Worm (Caenorhabditis elegans) whole organism, mixed stage, embryonic: ENCODE measurements around the gene elpc-2.

Experiments
- blmp-1 ChIP-seq: fragments of 150-350 bp; optimal IDR thresholded peaks from 2 replicates; lab custom pipeline; 2014; ENCODE audit warnings: missing biosample characterization, missing genetic modification characterization
- ceh-39 ChIP-seq: fragments of 150-350 bp; optimal IDR thresholded peaks from 2 replicates; lab custom pipeline; 2014; ENCODE audit warnings: missing biosample characterization, missing genetic modification characterization
- ceh-43 ChIP-seq: fragments of 200-800 bp; sonication (Bioruptor generic); optimal IDR thresholded peaks from 2 replicates; lab custom pipeline; 2018; ENCODE audit warnings: mild to moderate bottlenecking, missing genetic modification characterization, moderate library complexity, missing compliant biosample characterization
- ceh-83 ChIP-seq: fragments of 200-800 bp; sonication (Bioruptor generic); optimal IDR thresholded peaks from 2 replicates; lab custom pipeline; 2018; ENCODE audit warnings: mild to moderate bottlenecking, missing genetic modification characterization, missing compliant biosample characterization
- cnd-1 ChIP-seq: fragments of 200-800 bp; sonication (Bioruptor generic); optimal IDR thresholded peaks from 2 replicates; lab custom pipeline; 2018; ENCODE audit warnings: mild to moderate bottlenecking, missing genetic modification characterization, missing compliant biosample characterization
- flh-1 ChIP-seq: fragments of 200-800 bp; sonication (Bioruptor generic); optimal IDR thresholded peaks from 2 replicates; lab custom pipeline; 2018; ENCODE audit warnings: mild to moderate bottlenecking, missing genetic modification characterization, moderate library complexity, missing compliant biosample characterization
- lin-32 ChIP-seq: fragments of 200-800 bp; sonication (Bioruptor generic); optimal IDR thresholded peaks from 2 replicates; lab custom pipeline; 2018; ENCODE audit warnings: mild to moderate bottlenecking, missing genetic modification characterization, missing compliant biosample characterization
- mab-5 ChIP-seq: fragments of 150-350 bp; optimal IDR thresholded peaks from 2 replicates; lab custom pipeline; 2014; ENCODE audit warnings: missing biosample characterization, missing genetic modification characterization
- nhr-237 ChIP-seq: fragments of 150-350 bp; optimal IDR thresholded peaks from 2 replicates; lab custom pipeline; 2014; ENCODE audit warnings: missing biosample characterization, missing genetic modification characterization
- nhr-28 ChIP-seq: fragments of 150-350 bp; optimal IDR thresholded peaks from 2 replicates; lab custom pipeline; 2014; ENCODE audit warnings: missing biosample characterization, missing genetic modification characterization
- nhr-76 ChIP-seq: sonication (generic microtip); optimal IDR thresholded peaks from 2 replicates; lab custom pipeline; 2017; ENCODE audit warnings: missing biosample characterization, missing genetic modification characterization
- sptf-1 ChIP-seq: sonication (generic microtip); optimal IDR thresholded peaks from 2 replicates; lab custom pipeline; 2017; ENCODE audit warnings: mild to moderate bottlenecking, missing genetic modification characterization, moderate library complexity, missing compliant biosample characterization
- tbx-8 ChIP-seq: fragments of 200-800 bp; sonication (Bioruptor generic); optimal IDR thresholded peaks from 2 replicates; lab custom pipeline; 2018; ENCODE audit warnings: mild to moderate bottlenecking, missing genetic modification characterization, moderate library complexity, missing compliant biosample characterization

Gene elpc-2

DNA sequence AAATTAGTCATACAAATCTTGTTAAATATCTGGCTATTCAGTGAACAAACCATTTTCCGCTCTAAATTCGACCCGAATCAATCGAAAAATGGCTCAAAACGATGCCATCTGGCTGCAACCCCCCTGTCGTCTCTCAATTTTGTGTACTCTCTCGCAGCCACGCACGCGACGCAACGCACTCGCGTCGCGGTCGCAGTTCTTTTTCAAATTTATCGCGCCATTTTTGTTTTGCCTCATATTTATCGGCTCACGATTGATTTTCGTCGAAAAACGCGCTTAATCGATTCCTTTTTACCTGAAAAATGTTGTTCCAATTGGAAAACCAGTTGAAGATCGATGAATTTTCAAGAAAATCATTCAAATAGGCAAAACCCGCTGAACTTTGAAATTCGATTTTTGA, 40.4 kb downstream of the elpc-2 start:
- TF ChIP-seq tbx-8 (GFP tag; lab: Kevin White, UChicago) (no peak), lin-32 (GFP tag; lab: Kevin White, UChicago) (peak; percentile 77), ceh-83 (GFP tag; lab: Kevin White, UChicago) (peak; percentile 54), ceh-39 (tag; lab: Kevin White, UChicago) (peak; percentile 65), nhr-237 (tag; lab: Kevin White, UChicago) (no peak), flh-1 (GFP tag; lab: Kevin White, UChicago) (no peak), sptf-1 (tag; lab: Kevin White, UChicago) (no peak), cnd-1 (tag; lab: Kevin White, UChicago) (peak; percentile 51)

ce11 chrIII:12714266-12714665, 40.8 kb downstream of the elpc-2 start, which contains the start of gene ssl-1:
Gene ssl-1, plus strand, starts transcription at chrIII:12714566.
- no peak for TF ChIP-seq nhr-76 (tag; lab: Kevin White, UChicago)
- TF ChIP-seq ceh-43 (GFP tag; lab: Kevin White, UChicago): no peak
- TF ChIP-seq blmp-1 (tag; lab: Kevin White, UChicago): no peak
- no peak for TF ChIP-seq ceh-39 (tag; lab: Kevin White, UChicago)
- TF ChIP-seq mab-5 (tag; lab: Kevin White, UChicago): no peak
- no peak for TF ChIP-seq nhr-237 (tag; lab: Kevin White, UChicago)
- TF ChIP-seq flh-1 (GFP tag; lab: Kevin White, UChicago): no peak

ce11 chrIII:12728149-12728548, 54.7 kb downstream of the elpc-2 start:
- no peak for TF ChIP-seq nhr-28 (tag; lab: Kevin White, UChicago)
